Worm (Caenorhabditis elegans) whole organism, L3 larva: Measurements from ENCODE around the gene H25P19.1.

Source experiments
- R02D3.7 ChIP-seq: fragments of 150-350 bp; optimal IDR thresholded peaks from 2 replicates; lab custom pipeline; 2014; ENCODE audit warnings: missing biosample characterization, missing genetic modification characterization
- ZK546.5 ChIP-seq: sonication (generic microtip); optimal IDR thresholded peaks from 2 replicates; lab custom pipeline; 2017; ENCODE audit warnings: missing biosample characterization, missing genetic modification characterization
- aly-2 ChIP-seq: fragments of 150-350 bp; optimal IDR thresholded peaks from 2 replicates; lab custom pipeline; 2014; ENCODE audit warnings: missing biosample characterization, missing genetic modification characterization
- ama-1 ChIP-seq: fragments of 150-350 bp; optimal IDR thresholded peaks from 2 replicates; lab custom pipeline; 2018
- ceh-16 ChIP-seq: sonication (generic microtip); optimal IDR thresholded peaks from 2 replicates; lab custom pipeline; 2017; ENCODE audit warnings: missing biosample characterization, missing genetic modification characterization
- ceh-28 ChIP-seq: fragments of 150-350 bp; optimal IDR thresholded peaks from 2 replicates; lab custom pipeline; 2014; ENCODE audit warnings: missing biosample characterization, missing genetic modification reagents, missing genetic modification characterization
- ceh-82 ChIP-seq: fragments of 150-350 bp; optimal IDR thresholded peaks from 2 replicates; lab custom pipeline; 2014; ENCODE audit warnings: missing biosample characterization, missing genetic modification characterization
- ceh-9 ChIP-seq: sonication (generic microtip); optimal IDR thresholded peaks from 2 replicates; lab custom pipeline; 2018; ENCODE audit warnings: missing biosample characterization, missing genetic modification characterization
- egl-5 ChIP-seq: fragments of 150-350 bp; optimal IDR thresholded peaks from 2 replicates; lab custom pipeline; 2017; ENCODE audit warnings: missing biosample characterization, missing genetic modification reagents, missing genetic modification characterization, inconsistent platforms
- elt-1 ChIP-seq: fragments of 150-350 bp; optimal IDR thresholded peaks from 2 replicates; lab custom pipeline; 2014; ENCODE audit warnings: missing biosample characterization, missing genetic modification characterization
- elt-2 ChIP-seq: sonication (generic microtip); optimal IDR thresholded peaks from 2 replicates; lab custom pipeline; 2016; ENCODE audit warnings: missing genetic modification reagents, mild to moderate bottlenecking, missing genetic modification characterization, missing compliant biosample characterization
- elt-3 ChIP-seq, 3 experiments: fragments of 150-350 bp in 1 of 3; sonication (generic microtip) in 2 of 3; optimal IDR thresholded peaks; 2 replicates in 2 of 3; 4 replicates in 1 of 3; lab custom pipeline; 2014 to 2017; ENCODE audit warnings: missing biosample characterization in 3 of 3, missing genetic modification characterization in 3 of 3
- fkh-10 ChIP-seq: sonication (generic microtip); optimal IDR thresholded peaks from 2 replicates; lab custom pipeline; 2017; ENCODE audit warnings: missing biosample characterization, missing genetic modification reagents, missing genetic modification characterization
- fos-1 ChIP-seq: fragments of 150-350 bp; optimal IDR thresholded peaks from 2 replicates; lab custom pipeline; 2014; ENCODE audit warnings: missing biosample characterization, missing genetic modification characterization
- hmg-11 ChIP-seq: sonication (generic microtip); optimal IDR thresholded peaks from 2 replicates; lab custom pipeline; 2016; ENCODE audit warnings: missing genetic modification characterization, missing compliant biosample characterization
- jun-1 ChIP-seq: fragments of 150-350 bp; optimal IDR thresholded peaks from 2 replicates; lab custom pipeline; 2014; ENCODE audit warnings: missing biosample characterization, missing genetic modification reagents, missing genetic modification characterization
- lin-15B ChIP-seq: fragments of 150-350 bp; optimal IDR thresholded peaks from 2 replicates; lab custom pipeline; 2014; ENCODE audit warnings: missing biosample characterization, missing genetic modification characterization
- lin-39 ChIP-seq: fragments of 150-350 bp; optimal IDR thresholded peaks from 2 replicates; lab custom pipeline; 2018; ENCODE audit warnings: missing biosample characterization, missing genetic modification reagents, missing genetic modification characterization
- lsy-12 ChIP-seq: sonication (generic microtip); optimal IDR thresholded peaks from 2 replicates; lab custom pipeline; 2016; ENCODE audit warnings: mild to moderate bottlenecking, missing genetic modification characterization, missing compliant biosample characterization
- mdl-1 ChIP-seq: fragments of 150-350 bp; optimal IDR thresholded peaks from 2 replicates; lab custom pipeline; 2014; ENCODE audit warnings: missing biosample characterization, missing genetic modification characterization
- mml-1 ChIP-seq: fragments of 150-350 bp; sonication (generic microtip); optimal IDR thresholded peaks from 3 replicates; lab custom pipeline; 2014; ENCODE audit warnings: missing biosample characterization, missing genetic modification characterization
- nfya-1 ChIP-seq: sonication (generic microtip); optimal IDR thresholded peaks from 2 replicates; lab custom pipeline; 2017; ENCODE audit warnings: missing genetic modification characterization, mild to moderate bottlenecking, missing compliant biosample characterization, antibody characterized with exemption, moderate library complexity; ENCODE audit not compliant: insufficient read depth
- nhr-11 ChIP-seq: fragments of 150-350 bp; optimal IDR thresholded peaks from 2 replicates; lab custom pipeline; 2014; ENCODE audit warnings: missing biosample characterization, missing genetic modification characterization
- nhr-12 ChIP-seq: fragments of 150-350 bp; optimal IDR thresholded peaks from 2 replicates; lab custom pipeline; 2014; ENCODE audit warnings: missing biosample characterization, missing genetic modification characterization
- nhr-23 ChIP-seq: fragments of 150-350 bp; optimal IDR thresholded peaks from 2 replicates; lab custom pipeline; 2014; ENCODE audit warnings: missing biosample characterization, missing genetic modification reagents, missing genetic modification characterization
- nhr-237 ChIP-seq: fragments of 150-350 bp; optimal IDR thresholded peaks from 2 replicates; lab custom pipeline; 2014; ENCODE audit warnings: missing biosample characterization, missing genetic modification characterization
- nhr-25 ChIP-seq: sonication (generic microtip); optimal IDR thresholded peaks from 2 replicates; lab custom pipeline; 2017; ENCODE audit warnings: missing biosample characterization, missing genetic modification characterization
- nhr-28 ChIP-seq: fragments of 150-350 bp; optimal IDR thresholded peaks from 2 replicates; lab custom pipeline; 2014; ENCODE audit warnings: missing biosample characterization, missing genetic modification characterization
- nhr-43 ChIP-seq: sonication (generic microtip); optimal IDR thresholded peaks from 2 replicates; lab custom pipeline; 2016; ENCODE audit warnings: mild to moderate bottlenecking, missing genetic modification characterization, missing compliant biosample characterization; ENCODE audit not compliant: poor library complexity, severe bottlenecking
- nhr-67 ChIP-seq: fragments of 150-350 bp; optimal IDR thresholded peaks from 2 replicates; lab custom pipeline; 2014; ENCODE audit warnings: missing biosample characterization, missing genetic modification characterization
- nhr-76 ChIP-seq: fragments of 150-350 bp; sonication (generic microtip); optimal IDR thresholded peaks from 5 replicates; lab custom pipeline; 2014; ENCODE audit warnings: missing biosample characterization, missing genetic modification characterization
- nhr-77 ChIP-seq: fragments of 150-350 bp; optimal IDR thresholded peaks from 2 replicates; lab custom pipeline; 2014; ENCODE audit warnings: missing biosample characterization, missing genetic modification characterization
- pha-4 ChIP-seq: fragments of 150-350 bp; optimal IDR thresholded peaks from 2 replicates; lab custom pipeline; 2014; ENCODE audit warnings: missing biosample characterization, missing genetic modification reagents, missing genetic modification characterization
- pqm-1 ChIP-seq: fragments of 150-350 bp; optimal IDR thresholded peaks from 2 replicates; lab custom pipeline; 2017; ENCODE audit warnings: missing biosample characterization, missing genetic modification characterization, inconsistent platforms
- skn-1 ChIP-seq: fragments of 150-350 bp; optimal IDR thresholded peaks from 2 replicates; lab custom pipeline; 2014; ENCODE audit warnings: missing biosample characterization, missing genetic modification characterization
- snpc-4 ChIP-seq: fragments of 150-350 bp; optimal IDR thresholded peaks from 2 replicates; lab custom pipeline; 2014; ENCODE audit warnings: missing biosample characterization, missing genetic modification characterization
- tbx-2 ChIP-seq: sonication (generic microtip); optimal IDR thresholded peaks from 2 replicates; lab custom pipeline; 2016; ENCODE audit warnings: mild to moderate bottlenecking, missing genetic modification characterization, missing compliant biosample characterization
- unc-39 ChIP-seq: sonication (generic microtip); optimal IDR thresholded peaks from 4 replicates; lab custom pipeline; 2017; ENCODE audit warnings: missing biosample characterization, missing genetic modification characterization
- unc-62 ChIP-seq: fragments of 150-350 bp; sonication (generic microtip); optimal IDR thresholded peaks from 4 replicates; lab custom pipeline; 2014; ENCODE audit warnings: missing biosample characterization, missing genetic modification reagents, missing genetic modification characterization
- zag-1 ChIP-seq: fragments of 150-350 bp; optimal IDR thresholded peaks from 2 replicates; lab custom pipeline; 2014; ENCODE audit warnings: missing biosample characterization, missing genetic modification characterization
- ztf-4 ChIP-seq: fragments of 150-350 bp; optimal IDR thresholded peaks from 2 replicates; lab custom pipeline; 2014; ENCODE audit warnings: missing biosample characterization, missing genetic modification characterization

H25P19.1 gene

DNA sequence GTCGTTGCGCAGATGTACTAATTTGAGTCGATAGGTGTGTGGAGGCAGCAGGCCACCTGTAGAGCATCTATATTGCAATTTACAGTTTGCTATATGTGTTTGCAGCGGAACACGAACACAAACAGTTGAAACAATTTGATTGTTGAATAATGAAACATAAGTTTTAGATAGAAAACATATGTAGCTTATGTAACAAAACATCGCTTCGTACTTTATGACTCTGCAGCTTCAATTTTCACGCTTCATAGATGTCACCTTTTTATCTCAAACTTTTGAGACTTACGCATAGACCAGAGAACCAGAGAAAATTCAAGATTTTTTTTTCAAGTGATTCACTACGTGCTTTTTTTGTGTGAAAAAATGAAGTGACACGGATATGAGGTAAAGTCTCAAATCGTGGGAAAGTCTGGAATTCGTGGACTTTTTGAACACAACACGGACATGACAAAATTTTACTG, 36.4 kb downstream of the H25P19.1 start, which contains the start of gene fbxb-72:
TSS of gene fbxb-72 (minus strand) at position 58 of the 458 bp plus-strand sequence.
- TF ChIP-seq R02D3.7 (peak; percentile 24), mdl-1 (tag; lab: Kevin White, UChicago) (no peak), lin-39 (peak; percentile 37), nhr-25 (tag; lab: Kevin White, UChicago) (peak; percentile 3), jun-1 (tag; lab: Kevin White, UChicago) (peak; percentile 59), nhr-23 (tag; lab: Kevin White, UChicago) (peak; percentile 78), nhr-77 (tag; lab: Kevin White, UChicago) (peak; percentile 51), elt-2 (tag; lab: Kevin White, UChicago) (peak; percentile 76), lsy-12 (tag; lab: Kevin White, UChicago) (peak; percentile 49), ceh-82 (tag; lab: Kevin White, UChicago) (no peak), ztf-4 (tag; lab: Kevin White, UChicago) (peak; percentile 66), egl-5 (no peak), nhr-67 (tag; lab: Kevin White, UChicago) (peak; percentile 14), ceh-28 (tag; lab: Kevin White, UChicago) (no peak), ama-1 (lab: Kevin White, UChicago) (peak; percentile 99), ceh-16 (no peak), fos-1 (tag; lab: Kevin White, UChicago) (no peak), elt-1 (tag; lab: Kevin White, UChicago) (no peak), nhr-43 (tag; lab: Kevin White, UChicago) (peak; percentile 97), unc-39 (tag; lab: Kevin White, UChicago) (no peak), ZK546.5 (tag; lab: Kevin White, UChicago) (no peak), pha-4 (peak; percentile 55), pqm-1 (tag; lab: Kevin White, UChicago) (peak; percentile 94), ceh-9 (tag; lab: Kevin White, UChicago) (no peak), nhr-11 (peak; percentile 2), zag-1 (tag; lab: Kevin White, UChicago) (no peak), nhr-12 (tag; lab: Kevin White, UChicago) (no peak), lin-15B (no peak), fkh-10 (GFP tag; lab: Kevin White, UChicago) (no peak), nhr-237 (tag; lab: Kevin White, UChicago) (no peak), nhr-76 (tag; lab: Kevin White, UChicago) (peak; percentile 43), skn-1 (tag; lab: Kevin White, UChicago) (peak; percentile 94), tbx-2 (tag; lab: Kevin White, UChicago) (peak; percentile 85), nhr-28 (tag; lab: Kevin White, UChicago) (peak; percentile 36), unc-62 (no peak), hmg-11 (tag; lab: Kevin White, UChicago) (no peak), nfya-1 (tag; lab: Kevin White, UChicago) (peak; percentile 68), elt-3 (tag; optimal IDR thresholded peaks at IDR 0.05; lab: Kevin White, UChicago) (peak in 1 of 3 experiments; percentile 4), mml-1 (tag; lab: Kevin White, UChicago) (no peak), snpc-4 (tag; lab: Kevin White, UChicago) (no peak), aly-2 (tag; lab: Kevin White, UChicago) (peak; percentile 93)

DNA sequence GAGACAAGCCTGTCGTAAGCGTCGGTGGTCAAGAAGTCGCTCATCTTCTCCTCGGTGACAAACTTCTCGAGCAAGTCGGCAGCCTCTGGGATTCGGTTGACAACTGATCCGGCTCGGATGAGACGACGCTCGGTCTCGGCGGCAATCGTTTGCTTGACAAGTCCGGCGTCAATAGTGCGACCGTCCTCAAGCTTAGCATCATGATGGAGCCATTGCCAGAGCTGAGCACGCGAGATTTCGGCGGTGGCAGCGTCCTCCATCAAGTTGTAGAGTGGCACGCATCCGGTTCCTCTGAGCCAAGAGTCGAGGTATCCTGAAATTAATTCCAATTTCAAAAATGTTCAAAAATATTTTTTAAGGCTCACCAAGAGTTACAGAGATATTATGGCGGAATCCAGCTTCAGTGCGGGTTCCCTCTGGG, 37.0 kb downstream of the H25P19.1 start:
- TF ChIP-seq ama-1 (lab: Kevin White, UChicago) (peak; percentile 97), ztf-4 (tag; lab: Kevin White, UChicago) (no peak), skn-1 (tag; lab: Kevin White, UChicago) (peak; percentile 8), pqm-1 (tag; lab: Kevin White, UChicago) (no peak)
